Fruit fly (Drosophila melanogaster): ENCODE results near the gene Obp85a.

The Obp85a gene

DNA sequence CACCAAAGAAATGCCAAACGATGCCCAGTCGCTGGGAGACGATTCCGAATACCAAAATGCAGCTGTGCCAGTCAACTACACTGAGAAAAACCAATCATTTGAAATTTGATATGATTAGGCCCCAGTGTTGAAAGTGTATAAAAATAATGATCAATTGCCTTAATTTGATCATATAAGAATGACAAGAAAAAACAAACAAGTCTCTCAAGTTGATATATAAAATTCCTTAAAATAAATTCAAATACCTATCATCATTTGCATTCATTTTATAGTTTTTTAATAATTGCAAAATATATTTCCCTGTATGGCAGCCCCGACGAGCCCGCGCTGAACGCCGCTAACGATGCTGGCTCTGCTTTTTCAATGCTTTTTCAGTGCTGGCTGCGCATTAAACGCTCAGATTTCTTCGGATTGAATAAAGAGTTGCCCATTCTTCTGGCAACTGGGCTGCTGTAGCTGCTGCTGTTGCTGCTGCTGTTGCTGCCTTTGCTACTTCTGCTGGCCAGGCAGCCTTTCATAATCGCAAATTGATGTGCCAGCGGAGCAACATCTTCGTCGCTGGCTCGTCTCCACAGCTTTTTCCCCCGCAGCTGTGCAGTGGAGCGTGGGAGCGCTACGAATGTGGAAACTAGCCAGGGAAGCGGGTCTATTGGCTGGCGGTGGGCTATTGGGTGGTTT is 49.5 kb upstream of the Obp85a start (continued):
- TF ChIP-seq CG3995 (GFP tag; optimal IDR thresholded peaks at IDR 0.05) (no peak), row (GFP tag; IDR thresholded peaks at IDR 0.05) (peak; percentile 46; the same call in 2 of the 3 replicates), hkb (optimal IDR thresholded peaks at IDR 0.05) (no peak), hkb (GFP tag; IDR thresholded peaks at IDR 0.05) (no peak), seq (GFP tag; IDR thresholded peaks at IDR 0.05) (0 out of 2 replicates have a peak, but pooled peaks have one; percentile 24), CG8359 (GFP tag; optimal IDR thresholded peaks at IDR 0.05; ENCODE audit: borderline replicate concordance) (no peak), Bteb2 (GFP tag; optimal IDR thresholded peaks at IDR 0.05) (no peak), gce (GFP tag; IDR thresholded peaks at IDR 0.05) (0 out of 3 replicates have a peak, but pooled peaks have one; percentile 39), CG2875 (GFP tag; optimal IDR thresholded peaks at IDR 0.05) (no peak), CG7745 (tag; optimal IDR thresholded peaks at IDR 0.05) (no peak), HLHmδ (GFP tag; optimal IDR thresholded peaks at IDR 0.05) (no peak), CG15269 (tag; optimal IDR thresholded peaks at IDR 0.05) (peak; percentile 48), CG1024 (GFP tag; IDR thresholded peaks at IDR 0.05) (no peak), zf30C (GFP tag; optimal IDR thresholded peaks at IDR 0.05) (peak; percentile 36), trem (tag; optimal IDR thresholded peaks at IDR 0.05) (no peak), C15 (GFP tag; IDR thresholded peaks at IDR 0.05) (no peak), Oli (tag; optimal IDR thresholded peaks at IDR 0.05) (peak; percentile 60), CG7928 (GFP tag; optimal IDR thresholded peaks at IDR 0.05) (no peak), Hr39 (optimal IDR thresholded peaks at IDR 0.05) (no peak), CG34224 (GFP tag; IDR thresholded peaks at IDR 0.05; ENCODE audit: partially characterized antibody) (no peak), danr (GFP tag; IDR thresholded peaks at IDR 0.05) (no peak), ham (GFP tag; IDR thresholded peaks at IDR 0.05) (no peak), br (optimal IDR thresholded peaks at IDR 0.05) (no peak), p53 (GFP tag; optimal IDR thresholded peaks at IDR 0.05) (no peak), Doc3 (GFP tag; IDR thresholded peaks at IDR 0.05; ENCODE audit: partially characterized antibody) (no peak), chn (GFP tag; optimal IDR thresholded peaks at IDR 0.05) (peak; percentile 4), CG34422 (GFP tag; IDR thresholded peaks at IDR 0.05) (no peak), CG14050 (GFP tag; IDR thresholded peaks at IDR 0.05) (no peak), CG12071 (GFP tag; optimal IDR thresholded peaks at IDR 0.05) (no peak), H2.0 (GFP tag; IDR thresholded peaks at IDR 0.05) (0 out of 2 replicates have a peak, but pooled peaks have one; percentile 17), Rfx (GFP tag; IDR thresholded peaks at IDR 0.05) (no peak), CG7839 (tag; optimal IDR thresholded peaks at IDR 0.05) (peak; percentile 57), pfk (GFP tag; optimal IDR thresholded peaks at IDR 0.05) (no peak), CG9817 (tag; optimal IDR thresholded peaks at IDR 0.05) (no peak), gcm2 (GFP tag; optimal IDR thresholded peaks at IDR 0.05) (no peak), CG8388 (GFP tag; optimal IDR thresholded peaks at IDR 0.05) (peak; percentile 47), Atf3 (GFP tag; optimal IDR thresholded peaks at IDR 0.05) (no peak), CG14667 (GFP tag; IDR thresholded peaks at IDR 0.05) (no peak), Abd-B (GFP tag; optimal IDR thresholded peaks at IDR 0.05) (peak; percentile 15), sisA (GFP tag; IDR thresholded peaks at IDR 0.05) (0 out of 2 replicates have a peak, but pooled peaks have one; percentile 13), CG13123 (GFP tag; optimal IDR thresholded peaks at IDR 0.05) (no peak), CG17385 (GFP tag; optimal IDR thresholded peaks at IDR 0.05) (no peak), BtbVII (GFP tag; optimal IDR thresholded peaks at IDR 0.05) (no peak), Chrac-16 (GFP tag; optimal IDR thresholded peaks at IDR 0.05) (no peak), vnd (GFP tag; IDR thresholded peaks at IDR 0.05; ENCODE audit: partially characterized antibody) (no peak), CG16813 (GFP tag; IDR thresholded peaks at IDR 0.05; ENCODE audit: partially characterized antibody) (no peak), fu2 (GFP tag; optimal IDR thresholded peaks at IDR 0.05) (no peak), h (optimal IDR thresholded peaks at IDR 0.05) (no peak), CG4854 (GFP tag; optimal IDR thresholded peaks at IDR 0.05) (no peak), BEAF-32 (GFP tag; optimal IDR thresholded peaks at IDR 0.05) (no peak), E2f1 (GFP tag; IDR thresholded peaks at IDR 0.05) (no peak)

Data from whole organism, embryonic.